Worm (Caenorhabditis elegans): ENCODE results near the gene Y7A5A.7.

ce11 chrX:15851013-15851412, 47.0 kb upstream of the Y7A5A.7 start:
- TF ChIP-seq ceh-13 (GFP tag; optimal IDR thresholded peaks at IDR 0.05) = no peak
- TF ChIP-seq pes-1 (GFP tag; IDR thresholded peaks at IDR 0.05) = no peak
- TF ChIP-seq B0310.2 (tag; optimal IDR thresholded peaks at IDR 0.05) = no peak
- TF ChIP-seq flt-1 (GFP tag; IDR thresholded peaks at IDR 0.05) = no peak
- TF ChIP-seq ama-1 (optimal IDR thresholded peaks at IDR 0.05) = no peak
- TF ChIP-seq scrt-1 (GFP tag; IDR thresholded peaks at IDR 0.05) = no peak
- TF ChIP-seq aly-1 (tag; optimal IDR thresholded peaks at IDR 0.05) = no peak
- TF ChIP-seq tbx-11 (GFP tag; IDR thresholded peaks at IDR 0.05) = no peak

Measured in whole organism, early embryonic.